Fruit fly (Drosophila melanogaster) whole organism, embryonic: Measurements from ENCODE around the gene Sec10.

ENCODE experiments used
- BtbVII ChIP-seq: fragments of 200-800 bp; sonication (Bioruptor generic); optimal IDR thresholded peaks from 3 replicates; lab custom pipeline; 2017; ENCODE audit warnings: missing biosample characterization, mild to moderate bottlenecking, missing genetic modification characterization
- CG10959 ChIP-seq: fragments of 200-800 bp; sonication (Bioruptor generic); IDR thresholded peaks from 2 replicates; pipeline ENCODE4 v1.3.6; 2022; ENCODE audit warnings: missing biosample characterization, missing genetic modification characterization
- CG11398 ChIP-seq: fragments of 200-800 bp; sonication (Bioruptor generic); optimal IDR thresholded peaks from 2 replicates; lab custom pipeline; 2016; ENCODE audit warnings: missing biosample characterization, missing genetic modification characterization
- CG12744 ChIP-seq: fragments of 200-800 bp; sonication (Bioruptor generic); optimal IDR thresholded peaks from 2 replicates; lab custom pipeline; 2016; ENCODE audit warnings: missing biosample characterization, missing genetic modification characterization
- CG1529 ChIP-seq: fragments of 200-800 bp; sonication (Bioruptor generic); optimal IDR thresholded peaks from 3 replicates; lab custom pipeline; 2018; ENCODE audit warnings: missing biosample characterization, missing genetic modification characterization
- CG15514 ChIP-seq: fragments of 200-800 bp; sonication (Bioruptor generic); optimal IDR thresholded peaks from 3 replicates; lab custom pipeline; 2017; ENCODE audit warnings: missing biosample characterization, missing genetic modification characterization, mild to moderate bottlenecking, moderate library complexity, missing genetic modification reagents
- CG17829 ChIP-seq: fragments of 200-800 bp; optimal IDR thresholded peaks from 2 replicates; lab custom pipeline; 2019; ENCODE audit warnings: missing biosample characterization, mild to moderate bottlenecking, missing genetic modification characterization, moderate library complexity
- CG17912 ChIP-seq: fragments of 200-800 bp; sonication (Bioruptor generic); optimal IDR thresholded peaks from 2 replicates; lab custom pipeline; 2018; ENCODE audit warnings: missing biosample characterization, mild to moderate bottlenecking, missing genetic modification characterization
- CG1792 ChIP-seq: fragments of 200-800 bp; sonication (Bioruptor generic); optimal IDR thresholded peaks from 2 replicates; lab custom pipeline; 2016; ENCODE audit warnings: missing biosample characterization, missing genetic modification characterization
- CG2116 ChIP-seq: fragments of 200-800 bp; sonication (Bioruptor generic); optimal IDR thresholded peaks from 3 replicates; lab custom pipeline; 2018; ENCODE audit warnings: missing biosample characterization, mild to moderate bottlenecking, missing genetic modification characterization
- CG2199 ChIP-seq: fragments of 200-800 bp; sonication (Bioruptor generic); IDR thresholded peaks from 3 replicates; pipeline ENCODE4 v1.3.6; 2022; ENCODE audit warnings: missing biosample characterization, missing genetic modification characterization
- CG31388 ChIP-seq: fragments of 200-800 bp; sonication (Bioruptor generic); optimal IDR thresholded peaks from 2 replicates; lab custom pipeline; 2016; ENCODE audit warnings: missing biosample characterization, missing genetic modification characterization
- CG3163 ChIP-seq: fragments of 200-800 bp; sonication (Bioruptor generic); optimal IDR thresholded peaks from 3 replicates; lab custom pipeline; 2016; ENCODE audit warnings: missing biosample characterization, missing genetic modification characterization
- CG33557 ChIP-seq: fragments of 200-800 bp; sonication (Bioruptor generic); optimal IDR thresholded peaks from 2 replicates; lab custom pipeline; 2019; ENCODE audit warnings: missing biosample characterization, mild to moderate bottlenecking, missing genetic modification characterization, moderate library complexity
- CG34376 ChIP-seq: fragments of 200-800 bp; sonication (Bioruptor generic); optimal IDR thresholded peaks from 2 replicates; lab custom pipeline; 2018; ENCODE audit warnings: missing biosample characterization, mild to moderate bottlenecking, missing genetic modification characterization
- CG7839 ChIP-seq: fragments of 200-800 bp; sonication (Bioruptor generic); optimal IDR thresholded peaks from 3 replicates; lab custom pipeline; 2018; ENCODE audit warnings: missing biosample characterization, mild to moderate bottlenecking, missing genetic modification characterization, moderate library complexity
- CG7928 ChIP-seq: fragments of 200-800 bp; sonication (Bioruptor generic); optimal IDR thresholded peaks from 2 replicates; lab custom pipeline; 2017; ENCODE audit warnings: missing biosample characterization, mild to moderate bottlenecking, missing genetic modification characterization
- CG9215 ChIP-seq: fragments of 200-800 bp; sonication (Bioruptor generic); IDR thresholded peaks from 2 replicates; pipeline ENCODE4 v1.3.6; 2022; ENCODE audit warnings: missing biosample characterization, missing genetic modification characterization
- CG9797 ChIP-seq: fragments of 200-800 bp; sonication (Bioruptor generic); optimal IDR thresholded peaks from 3 replicates; lab custom pipeline; 2018; ENCODE audit warnings: missing biosample characterization, mild to moderate bottlenecking, missing genetic modification characterization
- Camta ChIP-seq: fragments of 200-800 bp; sonication (Bioruptor generic); optimal IDR thresholded peaks from 2 replicates; lab custom pipeline; 2016; ENCODE audit warnings: missing biosample characterization, missing genetic modification characterization
- CrebB ChIP-seq: fragments of 200-800 bp; sonication (Bioruptor generic); optimal IDR thresholded peaks from 3 replicates; lab custom pipeline; 2018; ENCODE audit warnings: missing biosample characterization, mild to moderate bottlenecking, missing genetic modification characterization
- Deaf1 ChIP-seq: fragments of 200-800 bp; optimal IDR thresholded peaks from 3 replicates; lab custom pipeline; 2019; ENCODE audit warnings: missing biosample characterization, mild to moderate bottlenecking, missing genetic modification characterization, moderate library complexity
- Dfd ChIP-seq, 2 experiments: fragments of >200 bp; optimal IDR thresholded peaks; 2 replicates each; lab custom pipeline; 2017; ENCODE audit warnings: missing biosample characterization in 2 of 2, missing genetic modification characterization in 2 of 2
- Eip74EF ChIP-seq, 2 experiments: fragments of 200-800 bp in 1 of 2; fragments of >200 bp in 1 of 2; sonication (Bioruptor generic) in 1 of 2; optimal IDR thresholded peaks; 2 replicates each; lab custom pipeline; 2017 to 2019; ENCODE audit warnings: missing biosample characterization in 2 of 2, missing genetic modification characterization in 2 of 2, mild to moderate bottlenecking in 1 of 2, moderate library complexity in 1 of 2
- Ets65A ChIP-seq: fragments of 200-800 bp; sonication (Bioruptor generic); peaks from one replicate; lab custom pipeline; 2016; ENCODE audit warnings: missing biosample characterization, missing genetic modification characterization
- Fer1 ChIP-seq: fragments of 200-800 bp; sonication (Bioruptor generic); optimal IDR thresholded peaks from 2 replicates; lab custom pipeline; 2017; ENCODE audit warnings: missing biosample characterization, mild to moderate bottlenecking, missing genetic modification characterization
- HLH3B ChIP-seq: fragments of 200-800 bp; sonication (Bioruptor generic); IDR thresholded peaks from 2 replicates; pipeline ENCODE4 v1.3.6; 2022; ENCODE audit warnings: missing biosample characterization, missing genetic modification characterization
- Hey ChIP-seq: fragments of 200-800 bp; sonication (Bioruptor generic); optimal IDR thresholded peaks from 3 replicates; lab custom pipeline; 2018; ENCODE audit warnings: missing biosample characterization, mild to moderate bottlenecking, missing genetic modification characterization
- Hmr ChIP-seq: fragments of 200-800 bp; sonication (Bioruptor generic); optimal IDR thresholded peaks from 3 replicates; lab custom pipeline; 2017; ENCODE audit warnings: mild to moderate bottlenecking, missing biosample characterization, missing genetic modification reagents, missing genetic modification characterization
- Hmx ChIP-seq: fragments of 200-800 bp; sonication (Bioruptor generic); optimal IDR thresholded peaks from 2 replicates; lab custom pipeline; 2016; ENCODE audit warnings: missing biosample characterization, missing genetic modification characterization
- Hr3 ChIP-seq: fragments of 200-800 bp; sonication (Bioruptor generic); optimal IDR thresholded peaks from 3 replicates; lab custom pipeline; 2016; ENCODE audit warnings: missing biosample characterization, missing genetic modification characterization
- Lpt ChIP-seq: fragments of >200 bp; optimal IDR thresholded peaks from 2 replicates; lab custom pipeline; 2018; ENCODE audit warnings: missing biosample characterization, missing genetic modification characterization
- Mes4 ChIP-seq: fragments of 200-800 bp; sonication (Bioruptor generic); optimal IDR thresholded peaks from 2 replicates; lab custom pipeline; 2016; ENCODE audit warnings: missing biosample characterization, missing genetic modification characterization
- Neu2 ChIP-seq: fragments of 200-800 bp; sonication (Bioruptor generic); optimal IDR thresholded peaks from 3 replicates; lab custom pipeline; 2016; ENCODE audit warnings: missing biosample characterization, missing genetic modification characterization, borderline replicate concordance
- Spps ChIP-seq: fragments of 200-800 bp; sonication (Bioruptor generic); optimal IDR thresholded peaks from 2 replicates; lab custom pipeline; 2018; ENCODE audit warnings: missing biosample characterization, mild to moderate bottlenecking, missing genetic modification characterization
- Ssrp ChIP-seq: fragments of 200-800 bp; sonication (Bioruptor generic); optimal IDR thresholded peaks from 2 replicates; lab custom pipeline; 2018; ENCODE audit warnings: missing biosample characterization, mild to moderate bottlenecking, missing genetic modification characterization, moderate library complexity
- chn ChIP-seq: fragments of 200-800 bp; sonication (Bioruptor generic); optimal IDR thresholded peaks from 2 replicates; lab custom pipeline; 2016; ENCODE audit warnings: missing biosample characterization, missing genetic modification characterization
- grn ChIP-seq: fragments of 200-800 bp; sonication (Bioruptor generic); optimal IDR thresholded peaks from 3 replicates; lab custom pipeline; 2017; ENCODE audit warnings: missing biosample characterization, missing genetic modification characterization
- ham ChIP-seq: fragments of 200-800 bp; sonication (Bioruptor generic); IDR thresholded peaks from 2 replicates; pipeline ENCODE4 v1.3.6; 2022; ENCODE audit warnings: missing biosample characterization, missing genetic modification characterization
- kni ChIP-seq: fragments of 200-800 bp; sonication (Bioruptor generic); optimal IDR thresholded peaks from 3 replicates; lab custom pipeline; 2017; ENCODE audit warnings: mild to moderate bottlenecking, missing biosample characterization, missing genetic modification reagents, missing genetic modification characterization
- maf-S ChIP-seq: fragments of 200-800 bp; sonication (Bioruptor generic); optimal IDR thresholded peaks from 2 replicates; lab custom pipeline; 2016; ENCODE audit warnings: missing biosample characterization, missing genetic modification characterization
- peb ChIP-seq: fragments of 200-800 bp; sonication (Bioruptor generic); IDR thresholded peaks from 2 replicates; pipeline ENCODE4 v1.3.6; 2022; ENCODE audit warnings: missing biosample characterization, missing genetic modification characterization
- pzg ChIP-seq: fragments of 200-800 bp; sonication (Bioruptor generic); optimal IDR thresholded peaks from 3 replicates; lab custom pipeline; 2018; ENCODE audit warnings: missing biosample characterization, mild to moderate bottlenecking, missing genetic modification characterization, moderate library complexity
- run ChIP-seq: fragments of 200-800 bp; sonication (Bioruptor generic); optimal IDR thresholded peaks from 3 replicates; lab custom pipeline; 2018; ENCODE audit warnings: missing biosample characterization, mild to moderate bottlenecking, missing genetic modification characterization
- sens-2 ChIP-seq: fragments of 200-800 bp; sonication (Bioruptor generic); IDR thresholded peaks from 2 replicates; pipeline ENCODE4 v1.3.6; 2022; ENCODE audit warnings: missing biosample characterization, missing genetic modification characterization
- slbo ChIP-seq: fragments of 200-800 bp; sonication (Bioruptor generic); IDR thresholded peaks from 2 replicates; pipeline ENCODE4 v1.3.6; 2022; ENCODE audit warnings: missing biosample characterization, missing genetic modification characterization
- slou ChIP-seq: fragments of 200-800 bp; sonication (Bioruptor generic); optimal IDR thresholded peaks from 3 replicates; lab custom pipeline; 2016; ENCODE audit warnings: missing biosample characterization, missing genetic modification characterization
- so ChIP-seq: fragments of 200-800 bp; sonication (Bioruptor generic); IDR thresholded peaks from 3 replicates; pipeline ENCODE4 v1.3.6; 2022; ENCODE audit warnings: missing biosample characterization, missing genetic modification characterization
- tll ChIP-seq, 2 experiments: fragments of 200-800 bp in 1 of 2; fragments of >200 bp in 1 of 2; sonication (Bioruptor generic) in 1 of 2; optimal IDR thresholded peaks; 2 replicates each; lab custom pipeline; 2017 to 2019; ENCODE audit warnings: missing biosample characterization in 2 of 2, missing genetic modification characterization in 2 of 2, mild to moderate bottlenecking in 1 of 2, moderate library complexity in 1 of 2
- vfl ChIP-seq: fragments of 200-800 bp; sonication (Bioruptor generic); optimal IDR thresholded peaks from 2 replicates; lab custom pipeline; 2016; ENCODE audit warnings: missing biosample characterization, missing genetic modification characterization
- zen ChIP-seq: fragments of 200-800 bp; sonication (Bioruptor generic); optimal IDR thresholded peaks from 3 replicates; lab custom pipeline; 2018; ENCODE audit warnings: missing biosample characterization, mild to moderate bottlenecking, missing genetic modification characterization, moderate library complexity

The Sec10 gene

dm6 chr3R:24141013-24141592 lies 6.5 kb downstream of the Sec10 start, which contains the start of gene Kal1 (continued):
- TF ChIP-seq CG15514 (GFP tag; lab: Kevin White, UChicago) (peak; percentile 77), Neu2 (no peak), Fer1 (GFP tag; lab: Kevin White, UChicago) (peak; percentile 93), CG7839 (tag; lab: Kevin White, UChicago) (peak; percentile 94), Hmr (GFP tag; lab: Kevin White, UChicago) (peak; percentile 86), slou (peak; percentile 9), Hmx (GFP tag; lab: Kevin White, UChicago) (no peak), Hr3 (peak; percentile 87), ham (GFP tag; lab: Robert Waterston, UW) (no peak), zen (tag; lab: Kevin White, UChicago) (peak; percentile 81), kni (GFP tag; lab: Kevin White, UChicago) (peak; percentile 58), Camta (peak; percentile 39), grn (GFP tag; lab: Kevin White, UChicago) (peak; percentile 11), CG17829 (tag; lab: Kevin White, UChicago) (peak; percentile 95), Ssrp (peak; percentile 92), slbo (peak; percentile 80), Deaf1 (tag; lab: Kevin White, UChicago) (peak; percentile 71), CG11398 (GFP tag; lab: Kevin White, UChicago) (no peak), Dfd (GFP tag; optimal IDR thresholded peaks at IDR 0.05; lab: Kevin White, UChicago) (no peak), CG34376 (GFP tag; lab: Kevin White, UChicago) (peak; percentile 6), CG2199 (GFP tag; lab: Robert Waterston, UW) (peak; percentile 85; the same call in 2 of the 3 replicates), pzg (no peak), Hey (no peak), CG1529 (GFP tag; lab: Kevin White, UChicago) (peak; percentile 94), CG1792 (GFP tag; lab: Kevin White, UChicago) (no peak), CG9797 (GFP tag; lab: Kevin White, UChicago) (peak; percentile 46), maf-S (GFP tag; lab: Kevin White, UChicago) (no peak), CG9215 (GFP tag; lab: Robert Waterston, UW) (peak; percentile 59), BtbVII (GFP tag; lab: Kevin White, UChicago) (peak; percentile 90), Spps (tag; lab: Kevin White, UChicago) (peak; percentile 94), Lpt (GFP tag; lab: Kevin White, UChicago) (no peak), peb (GFP tag; lab: Robert Waterston, UW) (peak; percentile 87), CrebB (tag; lab: Kevin White, UChicago) (peak; percentile 89), vfl (GFP tag; lab: Kevin White, UChicago) (no peak), chn (GFP tag; lab: Kevin White, UChicago) (peak; percentile 49), so (GFP tag; lab: Robert Waterston, UW) (peak; percentile 97), CG10959 (GFP tag; lab: Robert Waterston, UW) (peak; percentile 86), Mes4 (GFP tag; lab: Kevin White, UChicago) (no peak), Ets65A (GFP tag; lab: Kevin White, UChicago) (peak; percentile 85), CG33557 (GFP tag; lab: Kevin White, UChicago) (peak; percentile 86), CG31388 (GFP tag; lab: Kevin White, UChicago) (peak; percentile 58), CG2116 (GFP tag; lab: Kevin White, UChicago) (peak; percentile 65), Eip74EF (GFP tag; optimal IDR thresholded peaks at IDR 0.05; lab: Kevin White, UChicago) (peak in 1 of 2 experiments; percentile 95), CG7928 (GFP tag; lab: Kevin White, UChicago) (peak; percentile 18), HLH3B (peak; percentile 96), run (tag; lab: Kevin White, UChicago) (peak; percentile 91), sens-2 (GFP tag; lab: Robert Waterston, UW) (peak; percentile 91), CG17912 (GFP tag; lab: Kevin White, UChicago) (peak; percentile 5), tll (GFP tag; optimal IDR thresholded peaks at IDR 0.05; lab: Kevin White, UChicago) (no peak), CG3163 (GFP tag; lab: Kevin White, UChicago) (no peak), CG12744 (GFP tag; lab: Kevin White, UChicago) (no peak)
